Fruit fly (Drosophila melanogaster): ENCODE data around the gene Hrb27C.
A peak's percentile ranks its signal among the peaks of the same experiment; 100 is the strongest.

Hrb27C gene

dm6 chr2L:6950096-6950495 lies 29.6 kb downstream of the Hrb27C start, which contains the start of the genes Gas41 and SA1:
Gene Gas41 (minus strand): TSS chr2L:6950207.
Gene SA1 (plus strand): TSS chr2L:6950421.
- TF ChIP-seq CG8632 (GFP tag; optimal IDR thresholded peaks at IDR 0.05) (no peak), pdm3 (GFP tag; optimal IDR thresholded peaks at IDR 0.05) (no peak), eg (GFP tag; IDR thresholded peaks at IDR 0.05) (peak; percentile 80; the same call in 2 of the 3 replicates), dsx (GFP tag; optimal IDR thresholded peaks at IDR 0.05; ENCODE audit: poor library complexity, severe bottlenecking) (no peak), CG6276 (GFP tag; optimal IDR thresholded peaks at IDR 0.05) (no peak), Eip93F (GFP tag; optimal IDR thresholded peaks at IDR 0.05) (peak; percentile 65), Blimp-1 (GFP tag; optimal IDR thresholded peaks at IDR 0.05) (no peak), Sox102F (GFP tag; optimal IDR thresholded peaks at IDR 0.05) (no peak), Met (GFP tag; optimal IDR thresholded peaks at IDR 0.05) (no peak), Ets21C (GFP tag; optimal IDR thresholded peaks at IDR 0.05) (no peak), topi (GFP tag; optimal IDR thresholded peaks at IDR 0.05) (no peak), lz (GFP tag; optimal IDR thresholded peaks at IDR 0.05) (peak; percentile 78), CG8119 (GFP tag; IDR thresholded peaks at IDR 0.05) (peak; percentile 81), cyc (GFP tag; optimal IDR thresholded peaks at IDR 0.05) (no peak), CG6163 (GFP tag; IDR thresholded peaks at IDR 0.05) (no peak), spab (GFP tag; optimal IDR thresholded peaks at IDR 0.05) (no peak), CG15336 (GFP tag; IDR thresholded peaks at IDR 0.05) (peak; percentile 75), Smox (GFP tag; optimal IDR thresholded peaks at IDR 0.05) (no peak), CG6792 (GFP tag; optimal IDR thresholded peaks at IDR 0.05) (peak; percentile 27), CG10669 (GFP tag; optimal IDR thresholded peaks at IDR 0.05) (no peak), CG3032 (tag; optimal IDR thresholded peaks at IDR 0.05) (peak; percentile 90), CG7368 (GFP tag; optimal IDR thresholded peaks at IDR 0.05) (no peak), Hr39 (GFP tag; optimal IDR thresholded peaks at IDR 0.05) (no peak), vri (GFP tag; optimal IDR thresholded peaks at IDR 0.05) (no peak), CG9139 (GFP tag; optimal IDR thresholded peaks at IDR 0.05) (no peak), CG4318 (GFP tag; optimal IDR thresholded peaks at IDR 0.05) (no peak), OdsH (GFP tag; optimal IDR thresholded peaks at IDR 0.05) (peak; percentile 92), Hr38 (GFP tag; optimal IDR thresholded peaks at IDR 0.05) (no peak), Ets96B (tag; optimal IDR thresholded peaks at IDR 0.05) (no peak), CG6808 (GFP tag; optimal IDR thresholded peaks at IDR 0.05) (no peak), CG16779 (tag; optimal IDR thresholded peaks at IDR 0.05) (no peak), svp (GFP tag) (no peak), CG32006 (GFP tag; optimal IDR thresholded peaks at IDR 0.05) (no peak), CG6854 (GFP tag; optimal IDR thresholded peaks at IDR 0.05) (no peak), CG11902 (GFP tag; optimal IDR thresholded peaks at IDR 0.05) (no peak), salr (GFP tag; optimal IDR thresholded peaks at IDR 0.05) (peak in 1 of 2 experiments; percentile 13), Gug (GFP tag; IDR thresholded peaks at IDR 0.05) (peak; percentile 80), CG10631 (GFP tag; optimal IDR thresholded peaks at IDR 0.05) (peak; percentile 89), achi (GFP tag; optimal IDR thresholded peaks at IDR 0.05) (no peak), CG11294 (GFP tag; IDR thresholded peaks at IDR 0.05) (peak; percentile 69; the same call in 1 of the 2 replicates), acj6 (GFP tag; optimal IDR thresholded peaks at IDR 0.05) (no peak), CG31627 (GFP tag; optimal IDR thresholded peaks at IDR 0.05) (peak; percentile 29), fkh (GFP tag; optimal IDR thresholded peaks at IDR 0.05) (no peak), Lpt (GFP tag; optimal IDR thresholded peaks at IDR 0.05) (no peak), Sox15 (GFP tag; optimal IDR thresholded peaks at IDR 0.05) (peak; percentile 41), ss (GFP tag; optimal IDR thresholded peaks at IDR 0.05) (no peak), CG11762 (GFP tag; optimal IDR thresholded peaks at IDR 0.05; ENCODE audit: insufficient read depth) (peak; percentile 29), CG1621 (tag; optimal IDR thresholded peaks at IDR 0.05) (peak; percentile 32), CG3919 (GFP tag; optimal IDR thresholded peaks at IDR 0.05) (no peak), esn (GFP tag; optimal IDR thresholded peaks at IDR 0.05) (peak; percentile 87), net (GFP tag; optimal IDR thresholded peaks at IDR 0.05) (no peak), CG8319 (GFP tag; optimal IDR thresholded peaks at IDR 0.05) (no peak), Eip75B (GFP tag; optimal IDR thresholded peaks at IDR 0.05) (no peak)
